Fruit fly (Drosophila melanogaster): Measurements from ENCODE around the gene CHMP2B.

Gene CHMP2B

dm6 chr3L:5127609-5128008 is 11.8 kb upstream of the CHMP2B start (continued):
- TF ChIP-seq salr (GFP tag; optimal IDR thresholded peaks at IDR 0.05) (no peak), svp (GFP tag) (peak; percentile 25), CG11294 (GFP tag; IDR thresholded peaks at IDR 0.05) (no peak), fd59A (GFP tag; optimal IDR thresholded peaks at IDR 0.05) (no peak), CG10631 (GFP tag; optimal IDR thresholded peaks at IDR 0.05) (no peak)

- peak; percentile 45; the same call in 2 of the 3 replicates for TF ChIP-seq eg (GFP tag; IDR thresholded peaks at IDR 0.05)
- TF ChIP-seq Eip78C (GFP tag) = peak; percentile 67
- TF ChIP-seq Hr39 (GFP tag; optimal IDR thresholded peaks at IDR 0.05) = no peak
- no peak for TF ChIP-seq Smox (GFP tag; optimal IDR thresholded peaks at IDR 0.05)
- TF ChIP-seq CG9139 (GFP tag; optimal IDR thresholded peaks at IDR 0.05) = no peak
- TF ChIP-seq fd85E (GFP tag; optimal IDR thresholded peaks at IDR 0.05) = no peak
- TF ChIP-seq spab (GFP tag; optimal IDR thresholded peaks at IDR 0.05) = no peak
- TF ChIP-seq dsx (GFP tag; optimal IDR thresholded peaks at IDR 0.05; ENCODE audit: poor library complexity, severe bottlenecking) = peak; percentile 51
- TF ChIP-seq CG6163 (GFP tag; IDR thresholded peaks at IDR 0.05) = peak; percentile 51; the same call in 1 of the 3 replicates
- TF ChIP-seq CG3032 (tag; optimal IDR thresholded peaks at IDR 0.05) = peak; percentile 66
- TF ChIP-seq CG10631 (GFP tag; optimal IDR thresholded peaks at IDR 0.05) = peak; percentile 77
- TF ChIP-seq CG34406 (GFP tag; optimal IDR thresholded peaks at IDR 0.05) = peak; percentile 78
- no peak for TF ChIP-seq CG11902 (GFP tag; optimal IDR thresholded peaks at IDR 0.05)
- TF ChIP-seq net (GFP tag; optimal IDR thresholded peaks at IDR 0.05) = peak; percentile 38
- TF ChIP-seq OdsH (GFP tag; optimal IDR thresholded peaks at IDR 0.05) = peak; percentile 61
- no peak for TF ChIP-seq CG31627 (GFP tag; optimal IDR thresholded peaks at IDR 0.05)
- peak; percentile 83 for TF ChIP-seq CG32006 (GFP tag; optimal IDR thresholded peaks at IDR 0.05)
- no peak for TF ChIP-seq Lpt (GFP tag; optimal IDR thresholded peaks at IDR 0.05)
- peak; percentile 53 for TF ChIP-seq svp (GFP tag)
- peak; percentile 22; the same call in 1 of the 2 replicates for TF ChIP-seq CG11294 (GFP tag; IDR thresholded peaks at IDR 0.05)
- TF ChIP-seq Blimp-1 (GFP tag; optimal IDR thresholded peaks at IDR 0.05) = no peak
- peak; percentile 31 for TF ChIP-seq CG7368 (GFP tag; optimal IDR thresholded peaks at IDR 0.05)
- TF ChIP-seq Met (GFP tag; optimal IDR thresholded peaks at IDR 0.05) = peak; percentile 33
- TF ChIP-seq Ets96B (tag; optimal IDR thresholded peaks at IDR 0.05) = peak; percentile 16
- no peak for TF ChIP-seq salr (GFP tag; optimal IDR thresholded peaks at IDR 0.05)
- TF ChIP-seq vri (GFP tag; optimal IDR thresholded peaks at IDR 0.05) = no peak
- no peak for TF ChIP-seq Hr38 (GFP tag; optimal IDR thresholded peaks at IDR 0.05)
- TF ChIP-seq CG6792 (GFP tag; optimal IDR thresholded peaks at IDR 0.05) = peak; percentile 53
- TF ChIP-seq ss (GFP tag; optimal IDR thresholded peaks at IDR 0.05) = peak in 1 of 2 experiments; percentile 43
- TF ChIP-seq CG3919 (GFP tag; optimal IDR thresholded peaks at IDR 0.05) = peak; percentile 56
- TF ChIP-seq fkh (GFP tag; optimal IDR thresholded peaks at IDR 0.05) = no peak
- peak; percentile 17 for TF ChIP-seq CG6808 (GFP tag; optimal IDR thresholded peaks at IDR 0.05)
- peak; percentile 74 for TF ChIP-seq CG8119 (GFP tag; IDR thresholded peaks at IDR 0.05)
- TF ChIP-seq acj6 (GFP tag; optimal IDR thresholded peaks at IDR 0.05) = peak; percentile 63
- TF ChIP-seq Hr4 (GFP tag; optimal IDR thresholded peaks at IDR 0.05) = peak; percentile 35
- TF ChIP-seq CG11762 (GFP tag; optimal IDR thresholded peaks at IDR 0.05; ENCODE audit: insufficient read depth) = peak; percentile 20
- TF ChIP-seq achi (GFP tag; optimal IDR thresholded peaks at IDR 0.05) = peak; percentile 67
- peak; percentile 40 for TF ChIP-seq fd59A (GFP tag; optimal IDR thresholded peaks at IDR 0.05)
- TF ChIP-seq dac (GFP tag; optimal IDR thresholded peaks at IDR 0.05) = peak; percentile 43
- TF ChIP-seq Sox14 (GFP tag; optimal IDR thresholded peaks at IDR 0.05) = peak; percentile 1
- TF ChIP-seq CG4318 (GFP tag; optimal IDR thresholded peaks at IDR 0.05) = no peak
- peak; percentile 1 for TF ChIP-seq lz (GFP tag; optimal IDR thresholded peaks at IDR 0.05)
- no peak for TF ChIP-seq CG6854 (GFP tag; optimal IDR thresholded peaks at IDR 0.05)
- TF ChIP-seq CG10669 (GFP tag; optimal IDR thresholded peaks at IDR 0.05) = peak; percentile 51
- TF ChIP-seq Sox15 (GFP tag; optimal IDR thresholded peaks at IDR 0.05) = peak; percentile 2
- TF ChIP-seq CG8632 (GFP tag; optimal IDR thresholded peaks at IDR 0.05) = peak; percentile 60
- no peak for TF ChIP-seq CG6276 (GFP tag; optimal IDR thresholded peaks at IDR 0.05)
- TF ChIP-seq Gug (GFP tag; IDR thresholded peaks at IDR 0.05) = peak; percentile 26; the same call in 1 of the 2 replicates
- peak; percentile 58 for TF ChIP-seq Eip75B (GFP tag; optimal IDR thresholded peaks at IDR 0.05)
Measured at dm6 chr3L:5128214-5128613, 11.2 kb upstream of the CHMP2B start.

Measured in whole organism, prepupa.